Fruit fly (Drosophila melanogaster): ENCODE data around the gene Pgant6.

The Pgant6 gene

dm6 chr3L:2781991-2782677 is at the start of gene Pgant6:
Pgant6 (plus strand) TSS chr3L:2782255.
- TF ChIP-seq CG33017 (tag; optimal IDR thresholded peaks at IDR 0.05), result no peak
- no peak for TF ChIP-seq CG12768 (GFP tag; optimal IDR thresholded peaks at IDR 0.05)
- no peak for TF ChIP-seq Clk (GFP tag; optimal IDR thresholded peaks at IDR 0.05)
- no peak for TF ChIP-seq CG1620 (GFP tag; optimal IDR thresholded peaks at IDR 0.05)
- TF ChIP-seq CG14711 (tag; optimal IDR thresholded peaks at IDR 0.05), result peak; percentile 51
- peak; percentile 46 for TF ChIP-seq cic (GFP tag; optimal IDR thresholded peaks at IDR 0.05)
- TF ChIP-seq Hr96 (GFP tag; optimal IDR thresholded peaks at IDR 0.05), result no peak
- TF ChIP-seq tj (GFP tag; optimal IDR thresholded peaks at IDR 0.05), result peak; percentile 16
- TF ChIP-seq Mnt (GFP tag; optimal IDR thresholded peaks at IDR 0.05), result peak; percentile 27
- TF ChIP-seq toe (GFP tag; optimal IDR thresholded peaks at IDR 0.05), result no peak
- TF ChIP-seq bab1 (GFP tag; optimal IDR thresholded peaks at IDR 0.05), result peak; percentile 27

DNA sequence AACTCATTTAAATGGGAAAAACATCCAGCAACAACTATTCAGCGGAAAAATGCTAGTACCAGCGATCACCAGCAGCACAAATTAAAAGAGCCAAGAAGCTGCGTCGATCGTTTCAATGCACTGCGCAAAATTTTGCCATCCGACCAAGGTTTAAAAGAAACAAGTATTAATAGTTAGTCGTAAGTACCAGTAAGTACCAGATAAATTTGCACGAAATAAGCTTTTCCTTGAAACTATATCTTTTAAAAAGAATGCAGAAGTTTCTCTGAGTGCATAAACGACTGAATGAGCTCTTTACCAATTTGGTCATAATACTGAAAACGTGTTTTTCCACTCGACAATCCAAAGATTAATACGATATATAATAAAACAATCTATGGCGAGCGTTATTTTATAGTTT is 48.8 kb upstream of the Pgant6 start:
- no peak for TF ChIP-seq pad (GFP tag; optimal IDR thresholded peaks at IDR 0.05)
- TF ChIP-seq Crg-1 (GFP tag; optimal IDR thresholded peaks at IDR 0.05), result no peak
- no peak for TF ChIP-seq Clk (GFP tag; optimal IDR thresholded peaks at IDR 0.05)
- peak; percentile 49 for TF ChIP-seq CG7045 (GFP tag; optimal IDR thresholded peaks at IDR 0.05)
- TF ChIP-seq CG33017 (tag; optimal IDR thresholded peaks at IDR 0.05), result peak; percentile 41
- TF ChIP-seq CG7101 (tag; optimal IDR thresholded peaks at IDR 0.05), result peak; percentile 35
- TF ChIP-seq cnc (optimal IDR thresholded peaks at IDR 0.05), result no peak
- TF ChIP-seq tj (GFP tag; optimal IDR thresholded peaks at IDR 0.05), result no peak
- no peak for TF ChIP-seq cic (GFP tag; optimal IDR thresholded peaks at IDR 0.05)
- peak; percentile 46 for TF ChIP-seq CG14711 (tag; optimal IDR thresholded peaks at IDR 0.05)
- no peak for TF ChIP-seq CG11617 (GFP tag; optimal IDR thresholded peaks at IDR 0.05)
- TF ChIP-seq toe (GFP tag; optimal IDR thresholded peaks at IDR 0.05), result peak; percentile 23
- peak; percentile 55 for TF ChIP-seq CG5204 (GFP tag; optimal IDR thresholded peaks at IDR 0.05)
- no peak for TF ChIP-seq CG1620 (GFP tag; optimal IDR thresholded peaks at IDR 0.05)
- peak; percentile 52 for TF ChIP-seq kay (GFP tag; ENCODE audit: borderline replicate concordance)
- no peak for TF ChIP-seq Mnt (GFP tag; optimal IDR thresholded peaks at IDR 0.05)
- TF ChIP-seq CG12768 (GFP tag; optimal IDR thresholded peaks at IDR 0.05), result no peak
- TF ChIP-seq Hr96 (GFP tag; optimal IDR thresholded peaks at IDR 0.05), result peak; percentile 30
- TF ChIP-seq ovo (GFP tag; optimal IDR thresholded peaks at IDR 0.05), result no peak
- peak; percentile 33 for TF ChIP-seq bab1 (GFP tag; optimal IDR thresholded peaks at IDR 0.05)

- peak; percentile 86 for TF ChIP-seq kay (GFP tag; ENCODE audit: borderline replicate concordance)
- no peak for TF ChIP-seq Clk (GFP tag; optimal IDR thresholded peaks at IDR 0.05)
- TF ChIP-seq cic (GFP tag; optimal IDR thresholded peaks at IDR 0.05), result peak; percentile 62
These were observed 47.5 kb upstream of the Pgant6 start for dm6 chr3L:2734363-2735160.

dm6 chr3L:2739450-2739849 is 42.6 kb upstream of the Pgant6 start, which contains the start of gene Acp62F:
Acp62F (plus strand) TSS chr3L:2739750.
- no peak for TF ChIP-seq Clk (GFP tag; optimal IDR thresholded peaks at IDR 0.05)
- TF ChIP-seq toe (GFP tag; optimal IDR thresholded peaks at IDR 0.05), result no peak
- no peak for TF ChIP-seq kay (GFP tag; ENCODE audit: borderline replicate concordance)
- no peak for TF ChIP-seq tj (GFP tag; optimal IDR thresholded peaks at IDR 0.05)
- TF ChIP-seq CG1620 (GFP tag; optimal IDR thresholded peaks at IDR 0.05), result no peak

DNA sequence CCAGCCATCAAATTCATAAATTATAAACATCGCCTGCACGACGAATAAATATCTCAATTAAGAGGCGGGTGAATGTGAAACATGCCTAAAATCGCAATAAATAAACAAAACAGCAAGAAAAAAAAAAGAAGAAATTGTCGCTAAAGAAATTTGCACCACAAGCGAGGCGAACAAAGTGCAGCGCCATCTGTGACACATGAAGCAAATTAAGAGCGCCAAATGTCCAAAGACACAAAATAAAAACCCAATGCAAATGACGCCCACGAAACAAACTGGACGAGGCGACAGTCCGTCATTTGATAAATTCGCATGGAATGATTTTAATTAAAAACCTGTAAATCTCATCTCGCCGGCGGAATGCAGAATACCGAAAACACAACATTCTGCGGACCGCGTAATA is 38.3 kb upstream of the Pgant6 start:
- TF ChIP-seq cnc (optimal IDR thresholded peaks at IDR 0.05) (no peak), bab1 (GFP tag; optimal IDR thresholded peaks at IDR 0.05) (no peak), CG14711 (tag; optimal IDR thresholded peaks at IDR 0.05) (no peak), ovo (GFP tag; optimal IDR thresholded peaks at IDR 0.05) (no peak), CG7045 (GFP tag; optimal IDR thresholded peaks at IDR 0.05) (no peak), Mnt (GFP tag; optimal IDR thresholded peaks at IDR 0.05) (no peak), CG5204 (GFP tag; optimal IDR thresholded peaks at IDR 0.05) (no peak), tj (GFP tag; optimal IDR thresholded peaks at IDR 0.05) (no peak), CG33017 (tag; optimal IDR thresholded peaks at IDR 0.05) (no peak), CG12768 (GFP tag; optimal IDR thresholded peaks at IDR 0.05) (no peak), cic (GFP tag; optimal IDR thresholded peaks at IDR 0.05) (no peak), Crg-1 (GFP tag; optimal IDR thresholded peaks at IDR 0.05) (no peak), CG1620 (GFP tag; optimal IDR thresholded peaks at IDR 0.05) (no peak), pad (GFP tag; optimal IDR thresholded peaks at IDR 0.05) (no peak), kay (GFP tag; ENCODE audit: borderline replicate concordance) (no peak)

- TF ChIP-seq CG12768 (GFP tag; optimal IDR thresholded peaks at IDR 0.05) (no peak), CG1620 (GFP tag; optimal IDR thresholded peaks at IDR 0.05) (no peak), tj (GFP tag; optimal IDR thresholded peaks at IDR 0.05) (no peak), CG33017 (tag; optimal IDR thresholded peaks at IDR 0.05) (no peak), cic (GFP tag; optimal IDR thresholded peaks at IDR 0.05) (no peak), CG7101 (tag; optimal IDR thresholded peaks at IDR 0.05) (no peak)
These were observed 37.1 kb upstream of the Pgant6 start for dm6 chr3L:2744963-2745362.
